Worm (Caenorhabditis elegans) whole organism, L3 larva: ENCODE results near the gene R04A9.7.

Experiments
- R02D3.7 ChIP-seq: fragments of 150-350 bp; optimal IDR thresholded peaks from 2 replicates; lab custom pipeline; 2014; ENCODE audit warnings: missing biosample characterization, missing genetic modification characterization
- ama-1 ChIP-seq: fragments of 150-350 bp; optimal IDR thresholded peaks from 2 replicates; lab custom pipeline; 2018
- elt-3 ChIP-seq, 3 experiments: fragments of 150-350 bp in 1 of 3; sonication (generic microtip) in 2 of 3; optimal IDR thresholded peaks; 2 replicates in 2 of 3; 4 replicates in 1 of 3; lab custom pipeline; 2014 to 2017; ENCODE audit warnings: missing biosample characterization in 3 of 3, missing genetic modification characterization in 3 of 3
- fkh-2 ChIP-seq: fragments of 150-350 bp; optimal IDR thresholded peaks from 2 replicates; lab custom pipeline; 2014; ENCODE audit warnings: missing biosample characterization, missing genetic modification reagents, missing genetic modification characterization
- jun-1 ChIP-seq: fragments of 150-350 bp; optimal IDR thresholded peaks from 2 replicates; lab custom pipeline; 2014; ENCODE audit warnings: missing biosample characterization, missing genetic modification reagents, missing genetic modification characterization
- mml-1 ChIP-seq: fragments of 150-350 bp; sonication (generic microtip); optimal IDR thresholded peaks from 3 replicates; lab custom pipeline; 2014; ENCODE audit warnings: missing biosample characterization, missing genetic modification characterization
- nhr-237 ChIP-seq: fragments of 150-350 bp; optimal IDR thresholded peaks from 2 replicates; lab custom pipeline; 2014; ENCODE audit warnings: missing biosample characterization, missing genetic modification characterization
- nhr-76 ChIP-seq: fragments of 150-350 bp; sonication (generic microtip); optimal IDR thresholded peaks from 5 replicates; lab custom pipeline; 2014; ENCODE audit warnings: missing biosample characterization, missing genetic modification characterization
- pha-4 ChIP-seq: fragments of 150-350 bp; optimal IDR thresholded peaks from 2 replicates; lab custom pipeline; 2014; ENCODE audit warnings: missing biosample characterization, missing genetic modification reagents, missing genetic modification characterization
- skn-1 ChIP-seq: fragments of 150-350 bp; optimal IDR thresholded peaks from 2 replicates; lab custom pipeline; 2014; ENCODE audit warnings: missing biosample characterization, missing genetic modification characterization
- snpc-4 ChIP-seq: fragments of 150-350 bp; optimal IDR thresholded peaks from 2 replicates; lab custom pipeline; 2014; ENCODE audit warnings: missing biosample characterization, missing genetic modification characterization
- unc-39 ChIP-seq: sonication (generic microtip); optimal IDR thresholded peaks from 4 replicates; lab custom pipeline; 2017; ENCODE audit warnings: missing biosample characterization, missing genetic modification characterization
- unc-62 ChIP-seq: fragments of 150-350 bp; sonication (generic microtip); optimal IDR thresholded peaks from 4 replicates; lab custom pipeline; 2014; ENCODE audit warnings: missing biosample characterization, missing genetic modification reagents, missing genetic modification characterization

DNA sequence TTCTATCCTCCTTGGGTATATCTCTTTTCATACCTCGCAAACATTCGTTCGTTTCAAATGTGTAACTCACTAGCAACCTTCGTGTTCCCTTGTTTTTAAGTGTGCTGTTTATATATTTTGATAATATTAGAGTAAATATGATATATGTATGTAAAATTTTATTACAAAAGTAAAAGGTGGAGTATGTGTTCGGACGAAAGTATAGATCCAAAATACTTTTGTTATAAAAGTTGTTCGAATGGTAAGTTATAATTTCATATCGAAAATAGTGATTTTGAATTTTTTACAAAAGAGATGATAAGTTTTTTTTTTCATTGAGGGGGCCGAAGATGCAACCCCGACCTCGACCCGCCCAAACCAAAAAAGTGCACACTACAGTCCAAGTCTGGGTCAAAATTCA is 36.9 kb downstream of the R04A9.7 start, which contains the start of gene C04E7.1:
- no peak for TF ChIP-seq jun-1
- no peak for TF ChIP-seq snpc-4 (tag; lab: Kevin White, UChicago)
- TF ChIP-seq skn-1 (tag; lab: Kevin White, UChicago): no peak
- TF ChIP-seq unc-62 (GFP tag; lab: Kevin White, UChicago): no peak
- TF ChIP-seq unc-39 (tag; lab: Kevin White, UChicago): no peak
- no peak for TF ChIP-seq nhr-76
- no peak for TF ChIP-seq mml-1 (tag; lab: Kevin White, UChicago)
- TF ChIP-seq fkh-2 (tag; lab: Kevin White, UChicago): no peak
- TF ChIP-seq elt-3 (tag; optimal IDR thresholded peaks at IDR 0.05; lab: Kevin White, UChicago): no peak
- TF ChIP-seq ama-1 (lab: Kevin White, UChicago): no peak
- no peak for TF ChIP-seq R02D3.7
- no peak for TF ChIP-seq pha-4 (tag; lab: Kevin White, UChicago)
- no peak for TF ChIP-seq nhr-237 (tag; lab: Kevin White, UChicago)
